Fruit fly (Drosophila melanogaster) whole organism, adult: Measurements from ENCODE around the gene Cyp4d21.

Experiments used
- CG33017 ChIP-seq: fragments of 200-800 bp; sonication (Bioruptor generic); optimal IDR thresholded peaks from 2 replicates; lab custom pipeline; 2018; ENCODE audit warnings: missing biosample characterization, mild to moderate bottlenecking, missing genetic modification characterization, moderate library complexity
- CG5204 ChIP-seq: fragments of 200-800 bp; sonication (Bioruptor generic); optimal IDR thresholded peaks from 2 replicates; lab custom pipeline; 2016; ENCODE audit warnings: missing biosample characterization, missing genetic modification characterization
- CG7045 ChIP-seq: fragments of 200-800 bp; sonication (Bioruptor generic); optimal IDR thresholded peaks from 2 replicates; lab custom pipeline; 2017; ENCODE audit warnings: missing biosample characterization, mild to moderate bottlenecking, missing genetic modification characterization
- Crg-1 ChIP-seq: fragments of 200-800 bp; sonication (Bioruptor generic); optimal IDR thresholded peaks from 2 replicates; lab custom pipeline; 2016; ENCODE audit warnings: missing biosample characterization, missing genetic modification characterization
- Mnt ChIP-seq: fragments of 200-800 bp; sonication (Bioruptor generic); optimal IDR thresholded peaks from 2 replicates; lab custom pipeline; 2016; ENCODE audit warnings: missing biosample characterization, mild to moderate bottlenecking, missing genetic modification characterization
- bab1 ChIP-seq: fragments of 200-800 bp; sonication (Bioruptor generic); optimal IDR thresholded peaks from 3 replicates; lab custom pipeline; 2019; ENCODE audit warnings: missing biosample characterization, mild to moderate bottlenecking, missing genetic modification characterization, moderate library complexity
- cic ChIP-seq: fragments of 200-800 bp; sonication (Bioruptor generic); optimal IDR thresholded peaks from 2 replicates; lab custom pipeline; 2017; ENCODE audit warnings: missing biosample characterization, mild to moderate bottlenecking, missing genetic modification characterization, moderate library complexity
- kay ChIP-seq: fragments of 200-800 bp; sonication (Bioruptor generic); peaks from one replicate; lab custom pipeline; 2016; ENCODE audit warnings: missing biosample characterization, missing genetic modification characterization, borderline replicate concordance
- pad ChIP-seq: fragments of 200-800 bp; sonication (Bioruptor generic); optimal IDR thresholded peaks from 3 replicates; lab custom pipeline; 2017; ENCODE audit warnings: missing biosample characterization, missing genetic modification characterization, mild to moderate bottlenecking, moderate library complexity, missing genetic modification reagents
- tj ChIP-seq: fragments of 200-800 bp; sonication (Bioruptor generic); optimal IDR thresholded peaks from 3 replicates; lab custom pipeline; 2017; ENCODE audit warnings: missing biosample characterization, mild to moderate bottlenecking, missing genetic modification characterization, moderate library complexity
- toe ChIP-seq: fragments of 200-800 bp; sonication (Bioruptor generic); optimal IDR thresholded peaks from 2 replicates; lab custom pipeline; 2016; ENCODE audit warnings: missing biosample characterization, missing genetic modification characterization

DNA sequence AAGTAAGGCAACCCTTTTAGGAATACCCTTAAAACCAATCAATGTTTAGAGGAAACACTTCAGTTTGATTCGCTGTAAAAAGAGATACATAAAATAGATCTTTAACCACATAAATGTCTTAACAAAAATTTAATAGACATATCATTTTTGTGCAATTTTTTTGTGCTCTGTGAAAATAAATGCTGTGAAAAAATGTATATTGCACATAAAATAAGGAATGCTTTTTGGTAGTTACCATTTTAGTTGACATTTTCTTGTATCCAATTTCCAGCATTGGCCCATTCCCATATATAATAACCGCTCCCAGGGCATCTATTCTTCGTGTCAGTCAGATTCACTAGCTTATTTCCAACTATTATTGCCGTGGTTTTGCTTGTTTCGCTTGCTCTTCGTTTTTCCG is 6.8 kb downstream of the Cyp4d21 start:
- TF ChIP-seq cic (GFP tag; lab: Kevin White, UChicago) = no peak
- no peak for TF ChIP-seq CG5204 (GFP tag; lab: Kevin White, UChicago)
- TF ChIP-seq tj (GFP tag; lab: Kevin White, UChicago) = no peak
- TF ChIP-seq kay (GFP tag; lab: Kevin White, UChicago) = no peak
- no peak for TF ChIP-seq CG33017 (tag; lab: Kevin White, UChicago)
- TF ChIP-seq Crg-1 = no peak
- TF ChIP-seq bab1 (GFP tag; lab: Kevin White, UChicago) = no peak
- TF ChIP-seq CG7045 = no peak
- no peak for TF ChIP-seq toe (GFP tag; lab: Kevin White, UChicago)
- no peak for TF ChIP-seq pad (GFP tag; lab: Kevin White, UChicago)
- no peak for TF ChIP-seq Mnt (GFP tag; lab: Kevin White, UChicago)
